Worm (Caenorhabditis elegans) whole organism, young adult: Measurements from ENCODE around the gene B0244.7.

Experiments used
- C06A6.2 ChIP-seq: fragments of 200-800 bp; sonication (Bioruptor generic); conservative IDR thresholded peaks from 2 replicates; pipeline ENCODE4 v1.3.6; 2022; ENCODE audit warnings: missing genetic modification characterization, missing compliant biosample characterization
- F22D6.2 ChIP-seq: sonication (generic microtip); optimal IDR thresholded peaks from 2 replicates; lab custom pipeline; 2016; ENCODE audit warnings: mild to moderate bottlenecking, missing genetic modification characterization, missing compliant biosample characterization
- F33H1.4 ChIP-seq: fragments of 200-800 bp; sonication (Bioruptor generic); IDR thresholded peaks from 2 replicates; pipeline ENCODE4 v1.3.6; 2022; ENCODE audit warnings: missing genetic modification reagents, missing genetic modification characterization, missing compliant biosample characterization
- T26A5.8 ChIP-seq: sonication (generic microtip); optimal IDR thresholded peaks from 2 replicates; lab custom pipeline; 2016; ENCODE audit warnings: missing genetic modification characterization, missing compliant biosample characterization
- Y53F4B.3 ChIP-seq: fragments of 200-800 bp; sonication (Bioruptor generic); IDR thresholded peaks from 2 replicates; pipeline ENCODE4 v1.3.6; 2022; ENCODE audit warnings: missing genetic modification reagents, missing genetic modification characterization, missing compliant biosample characterization
- Y53G8AR.9 ChIP-seq: fragments of 200-800 bp; sonication (Bioruptor generic); conservative IDR thresholded peaks from 2 replicates; pipeline ENCODE4 v1.3.6; 2022; ENCODE audit warnings: missing genetic modification reagents, missing genetic modification characterization, missing compliant biosample characterization
- akir-1 ChIP-seq: fragments of 200-800 bp; sonication (Bioruptor generic); optimal IDR thresholded peaks from 2 replicates; lab custom pipeline; 2018; ENCODE audit warnings: mild to moderate bottlenecking, missing genetic modification characterization, moderate library complexity, missing compliant biosample characterization
- athp-1 ChIP-seq: sonication (generic microtip); optimal IDR thresholded peaks from 2 replicates; lab custom pipeline; 2017; ENCODE audit warnings: mild to moderate bottlenecking, missing genetic modification characterization, missing compliant biosample characterization
- attf-6 ChIP-seq: fragments of 200-800 bp; sonication (Bioruptor generic); IDR thresholded peaks from 2 replicates; pipeline ENCODE4 v1.3.6; 2022; ENCODE audit warnings: missing genetic modification reagents, missing genetic modification characterization, missing compliant biosample characterization
- bed-2 ChIP-seq: fragments of 200-800 bp; sonication (Bioruptor generic); IDR thresholded peaks from 2 replicates; pipeline ENCODE4 v1.3.6; 2022; ENCODE audit warnings: missing genetic modification reagents, missing genetic modification characterization, missing compliant biosample characterization
- cebp-1 ChIP-seq, 2 experiments: fragments of 200-800 bp in 1 of 2; sonication (Bioruptor generic) in 1 of 2; sonication (generic microtip) in 1 of 2; IDR thresholded peaks in 1 of 2; optimal IDR thresholded peaks in 1 of 2; 2 replicates each; pipeline versions ENCODE4 v1.3.6 to Lab custom; 2017 to 2022; ENCODE audit warnings: missing compliant biosample characterization in 2 of 2, missing genetic modification characterization in 2 of 2, mild to moderate bottlenecking in 1 of 2, missing genetic modification reagents in 1 of 2, moderate library complexity in 1 of 2
- ceh-100 ChIP-seq: fragments of 200-800 bp; sonication (Bioruptor generic); IDR thresholded peaks from 2 replicates; pipeline ENCODE4 v1.3.6; 2022; ENCODE audit warnings: missing genetic modification reagents, missing genetic modification characterization, missing compliant biosample characterization
- ceh-40 ChIP-seq: fragments of 200-800 bp; sonication (Bioruptor generic); IDR thresholded peaks from 2 replicates; pipeline ENCODE4 v1.3.6; 2022; ENCODE audit warnings: missing genetic modification characterization, missing compliant biosample characterization
- chd-7 ChIP-seq: sonication (generic microtip); optimal IDR thresholded peaks from 2 replicates; lab custom pipeline; 2016; ENCODE audit warnings: mild to moderate bottlenecking, missing genetic modification characterization, moderate library complexity, missing compliant biosample characterization
- dox-1 ChIP-seq: fragments of 200-800 bp; sonication (Bioruptor generic); IDR thresholded peaks from 2 replicates; pipeline ENCODE4 v1.3.6; 2022; ENCODE audit warnings: missing genetic modification reagents, missing genetic modification characterization, missing compliant biosample characterization
- efl-1 ChIP-seq: fragments of 150-350 bp; optimal IDR thresholded peaks from 2 replicates; lab custom pipeline; 2014; ENCODE audit warnings: missing biosample characterization, missing genetic modification reagents, missing genetic modification characterization
- egl-44 ChIP-seq: fragments of 200-800 bp; sonication (Bioruptor generic); IDR thresholded peaks from 2 replicates; pipeline ENCODE4 v1.3.6; 2022; ENCODE audit warnings: missing genetic modification reagents, missing genetic modification characterization, missing compliant biosample characterization
- ekl-4 ChIP-seq: fragments of 200-800 bp; sonication (Bioruptor generic); IDR thresholded peaks from 2 replicates; pipeline ENCODE4 v1.3.6; 2022; ENCODE audit warnings: missing genetic modification reagents, missing genetic modification characterization, missing compliant biosample characterization
- hlh-12 ChIP-seq: sonication (generic microtip); optimal IDR thresholded peaks from 2 replicates; lab custom pipeline; 2016; ENCODE audit warnings: missing genetic modification characterization, missing compliant biosample characterization
- hmg-1.2 ChIP-seq: fragments of 200-800 bp; sonication (Bioruptor generic); IDR thresholded peaks from 2 replicates; pipeline ENCODE4 v1.3.6; 2022; ENCODE audit warnings: missing genetic modification reagents, missing genetic modification characterization, missing compliant biosample characterization
- hsf-1 ChIP-seq: fragments of 200-800 bp; sonication (Bioruptor generic); IDR thresholded peaks from 2 replicates; pipeline ENCODE4 v1.3.6; 2022; ENCODE audit warnings: missing genetic modification reagents, missing genetic modification characterization, missing compliant biosample characterization
- lin-35 ChIP-seq, 3 experiments: fragments of 150-350 bp in 2 of 3; sonication (generic microtip) in 1 of 3; optimal IDR thresholded peaks; 2 replicates each; lab custom pipeline; 2014 to 2018; ENCODE audit warnings: missing biosample characterization in 3 of 3, missing genetic modification characterization in 3 of 3, missing genetic modification reagents in 3 of 3
- lin-40 ChIP-seq: sonication (generic microtip); optimal IDR thresholded peaks from 2 replicates; lab custom pipeline; 2016; ENCODE audit warnings: missing genetic modification characterization, mild to moderate bottlenecking, missing compliant biosample characterization, missing genotype, missing genetic modification reagents
- lin-54 ChIP-seq: fragments of 200-800 bp; sonication (Bioruptor generic); optimal IDR thresholded peaks from 2 replicates; lab custom pipeline; 2018; ENCODE audit warnings: mild to moderate bottlenecking, missing genetic modification characterization, missing compliant biosample characterization
- lir-1 ChIP-seq: fragments of 200-800 bp; sonication (Bioruptor generic); conservative IDR thresholded peaks from 2 replicates; pipeline ENCODE4 v1.3.6; 2022; ENCODE audit warnings: missing genetic modification reagents, missing genetic modification characterization, missing compliant biosample characterization
- madf-10 ChIP-seq: sonication (generic microtip); optimal IDR thresholded peaks from 2 replicates; lab custom pipeline; 2016; ENCODE audit warnings: mild to moderate bottlenecking, missing genetic modification characterization, missing compliant biosample characterization
- madf-3 ChIP-seq: fragments of 200-800 bp; sonication (Bioruptor generic); IDR thresholded peaks from 2 replicates; pipeline ENCODE4 v1.3.6; 2022; ENCODE audit warnings: missing genetic modification reagents, missing genetic modification characterization, missing compliant biosample characterization
- madf-6 ChIP-seq: fragments of 200-800 bp; sonication (Bioruptor generic); IDR thresholded peaks from 2 replicates; pipeline ENCODE4 v1.3.6; 2022; ENCODE audit warnings: missing genetic modification reagents, missing genetic modification characterization, missing compliant biosample characterization
- nfyb-1 ChIP-seq: fragments of 200-800 bp; sonication (Bioruptor generic); IDR thresholded peaks from 2 replicates; pipeline ENCODE4 v1.3.6; 2022; ENCODE audit warnings: missing genetic modification reagents, missing genetic modification characterization, missing compliant biosample characterization
- nhr-120 ChIP-seq: fragments of 200-800 bp; sonication (Bioruptor generic); IDR thresholded peaks from 2 replicates; pipeline ENCODE4 v1.3.6; 2022; ENCODE audit warnings: missing genetic modification characterization, missing compliant biosample characterization
- nhr-179 ChIP-seq: sonication (generic microtip); optimal IDR thresholded peaks from 2 replicates; lab custom pipeline; 2016; ENCODE audit warnings: mild to moderate bottlenecking, missing genetic modification characterization, missing compliant biosample characterization
- nhr-80 ChIP-seq: sonication (generic microtip); optimal IDR thresholded peaks from 2 replicates; lab custom pipeline; 2016; ENCODE audit warnings: missing genetic modification characterization, missing compliant biosample characterization
- rec-8 ChIP-seq, 2 experiments: sonication (generic microtip); optimal IDR thresholded peaks; 2 replicates each; lab custom pipeline; 2016; ENCODE audit warnings: mild to moderate bottlenecking in 2 of 2, missing genetic modification characterization in 2 of 2, missing genetic modification reagents in 2 of 2, missing genotype in 2 of 2, missing biosample characterization in 1 of 2, missing compliant biosample characterization in 1 of 2, moderate library complexity in 1 of 2
- snpc-3.4 ChIP-seq: sonication (generic microtip); optimal IDR thresholded peaks from 2 replicates; lab custom pipeline; 2017; ENCODE audit warnings: missing genetic modification characterization, mild to moderate bottlenecking, missing compliant biosample characterization, antibody characterized with exemption, moderate library complexity, missing genotype, missing genetic modification reagents
- snpc-4 ChIP-seq, 5 experiments: fragments of 150-350 bp in 1 of 5; sonication (generic microtip) in 4 of 5; optimal IDR thresholded peaks; 2 replicates each; lab custom pipeline; 2014 to 2018; ENCODE audit warnings: missing genetic modification characterization in 5 of 5, missing biosample characterization in 3 of 5, antibody characterized with exemption in 2 of 5, mild to moderate bottlenecking in 2 of 5, missing compliant biosample characterization in 2 of 5, missing genotype in 2 of 5, moderate library complexity in 2 of 5, missing genetic modification reagents in 1 of 5
- somi-1 ChIP-seq: fragments of 200-800 bp; sonication (Bioruptor generic); optimal IDR thresholded peaks from 2 replicates; lab custom pipeline; 2018; ENCODE audit warnings: mild to moderate bottlenecking, missing genetic modification characterization, missing compliant biosample characterization
- unc-130 ChIP-seq: sonication (generic microtip); optimal IDR thresholded peaks from 2 replicates; lab custom pipeline; 2016; ENCODE audit warnings: missing genetic modification reagents, missing genetic modification characterization, missing compliant biosample characterization
- ztf-18 ChIP-seq: sonication (generic microtip); optimal IDR thresholded peaks from 2 replicates; lab custom pipeline; 2016; ENCODE audit warnings: missing genotype, mild to moderate bottlenecking, missing genetic modification characterization, missing compliant biosample characterization
- ztf-28 ChIP-seq: fragments of 200-800 bp; sonication (Bioruptor generic); IDR thresholded peaks from 2 replicates; pipeline ENCODE4 v1.3.6; 2022; ENCODE audit warnings: missing genetic modification reagents, missing genetic modification characterization, missing compliant biosample characterization

Gene B0244.7

DNA sequence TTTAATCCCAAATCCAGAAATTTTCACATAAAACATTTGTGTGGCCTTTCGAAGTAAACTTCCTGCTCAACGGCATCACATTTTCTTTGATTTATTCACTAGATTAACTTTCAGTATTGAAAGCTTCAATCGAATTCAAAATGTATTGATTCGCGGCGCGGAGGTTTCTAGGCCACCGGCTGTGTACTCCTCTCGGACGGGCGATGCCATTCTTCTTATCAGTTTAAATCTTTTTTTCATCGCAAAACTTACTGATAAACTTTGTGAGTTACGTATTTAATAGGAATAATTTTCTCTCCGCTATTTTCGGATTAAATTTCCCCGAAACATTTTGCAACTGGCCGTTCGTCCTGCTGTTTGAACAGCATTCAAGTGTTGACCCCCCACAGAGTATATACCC lies 9.4 kb upstream of the B0244.7 start (continued):
- TF ChIP-seq attf-6, result no peak
- TF ChIP-seq chd-7 (tag; lab: Kevin White, UChicago), result peak; percentile 20
- no peak for TF ChIP-seq ceh-40 (GFP tag; lab: Robert Waterston, UW)
- TF ChIP-seq lin-35 (GFP tag; optimal IDR thresholded peaks at IDR 0.05; lab: Kevin White, UChicago), result peak in 1 of 3 experiments; percentile 75
- TF ChIP-seq F33H1.4 (GFP tag; lab: Robert Waterston, UW), result peak; percentile 46; the same call in 1 of the 2 replicates
- no peak for TF ChIP-seq ceh-100 (GFP tag; lab: Robert Waterston, UW)
- no peak for TF ChIP-seq nhr-179
- peak; percentile 69 for TF ChIP-seq akir-1
- TF ChIP-seq bed-2 (GFP tag; lab: Robert Waterston, UW), result 0 out of 2 replicates have a peak, but pooled peaks have one; percentile 50
- peak; percentile 68 for TF ChIP-seq dox-1
- TF ChIP-seq rec-8 (tag; optimal IDR thresholded peaks at IDR 0.05; lab: Kevin White, UChicago), result no peak
- peak; percentile 62; the same call in 1 of the 2 replicates for TF ChIP-seq nfyb-1 (GFP tag; lab: Robert Waterston, UW)
- TF ChIP-seq efl-1, result peak; percentile 7
- TF ChIP-seq madf-3 (GFP tag; lab: Robert Waterston, UW), result 0 out of 2 replicates have a peak, but pooled peaks have one; percentile 43
- TF ChIP-seq ekl-4 (GFP tag; lab: Robert Waterston, UW), result peak; percentile 37; the same call in 1 of the 2 replicates
- TF ChIP-seq hsf-1 (GFP tag; lab: Robert Waterston, UW), result no peak
- no peak for TF ChIP-seq hmg-1.2 (GFP tag; lab: Robert Waterston, UW)
- peak; percentile 45 for TF ChIP-seq unc-130 (GFP tag; lab: Kevin White, UChicago)
- TF ChIP-seq C06A6.2 (GFP tag; lab: Robert Waterston, UW), result no peak
- TF ChIP-seq nhr-120 (GFP tag; lab: Robert Waterston, UW), result no peak
- TF ChIP-seq somi-1 (GFP tag; lab: Kevin White, UChicago), result peak; percentile 4
- TF ChIP-seq ztf-28 (GFP tag; lab: Robert Waterston, UW), result no peak
- TF ChIP-seq egl-44, result no peak
- TF ChIP-seq snpc-3.4 (tag; lab: Kevin White, UChicago), result no peak
- no peak for TF ChIP-seq T26A5.8
- TF ChIP-seq nhr-80, result peak; percentile 48
- no peak for TF ChIP-seq cebp-1 (GFP tag; IDR thresholded peaks at IDR 0.05; lab: Robert Waterston, UW)
- peak; percentile 51 for TF ChIP-seq cebp-1 (tag; optimal IDR thresholded peaks at IDR 0.05; lab: Kevin White, UChicago)
- 0 out of 2 replicates have a peak, but pooled peaks have one; percentile 53 for TF ChIP-seq Y53G8AR.9 (GFP tag; lab: Robert Waterston, UW)
- TF ChIP-seq ztf-18 (tag; lab: Kevin White, UChicago), result peak; percentile 12
- TF ChIP-seq snpc-4 (GFP tag; optimal IDR thresholded peaks at IDR 0.05; lab: Kevin White, UChicago), result no peak
- peak in 3 of 4 experiments; percentile 40 to 42 (median 42) for TF ChIP-seq snpc-4 (tag; optimal IDR thresholded peaks at IDR 0.05; lab: Kevin White, UChicago)
- peak; percentile 25 for TF ChIP-seq F22D6.2 (tag; lab: Kevin White, UChicago)
- no peak for TF ChIP-seq hlh-12 (tag; lab: Kevin White, UChicago)
- peak; percentile 77 for TF ChIP-seq lin-54 (GFP tag; lab: Kevin White, UChicago)
- TF ChIP-seq athp-1 (tag; lab: Kevin White, UChicago), result peak; percentile 12
- peak; percentile 27 for TF ChIP-seq madf-10
- peak; percentile 61 for TF ChIP-seq lin-40
- TF ChIP-seq lir-1, result 0 out of 2 replicates have a peak, but pooled peaks have one; percentile 29
- TF ChIP-seq Y53F4B.3 (GFP tag; lab: Robert Waterston, UW), result no peak
- peak; percentile 61; the same call in 1 of the 2 replicates for TF ChIP-seq madf-6 (GFP tag; lab: Robert Waterston, UW)
- TF ChIP-seq, all 124 proteins: peak for 35
